Fruit fly (Drosophila melanogaster) whole organism, embryonic: Measurements from ENCODE around the gene Rh5.
A peak's percentile ranks its signal among the peaks of the same experiment; 100 is the strongest.

Source experiments
- B-H2 ChIP-seq: fragments of 200-800 bp; sonication (Bioruptor generic); optimal IDR thresholded peaks from 2 replicates; lab custom pipeline; 2018; ENCODE audit warnings: missing biosample characterization, mild to moderate bottlenecking, missing genetic modification characterization
- Bdp1 ChIP-seq: fragments of 200-800 bp; sonication (Bioruptor generic); optimal IDR thresholded peaks from 3 replicates; lab custom pipeline; 2016; ENCODE audit warnings: missing biosample characterization, missing genetic modification characterization
- Bteb2 ChIP-seq: fragments of 200-800 bp; sonication (Bioruptor generic); optimal IDR thresholded peaks from 2 replicates; lab custom pipeline; 2016; ENCODE audit warnings: missing biosample characterization, missing genetic modification characterization
- CG11504 ChIP-seq: fragments of 200-800 bp; sonication (Bioruptor generic); optimal IDR thresholded peaks from 3 replicates; lab custom pipeline; 2019; ENCODE audit warnings: missing biosample characterization, mild to moderate bottlenecking, missing genetic modification characterization, moderate library complexity
- CG12104 ChIP-seq: fragments of 200-800 bp; sonication (Bioruptor generic); optimal IDR thresholded peaks from 3 replicates; lab custom pipeline; 2016; ENCODE audit warnings: missing biosample characterization, missing genetic modification characterization
- CG12769 ChIP-seq: fragments of 200-800 bp; sonication (Bioruptor generic); optimal IDR thresholded peaks from 2 replicates; lab custom pipeline; 2019; ENCODE audit warnings: missing biosample characterization, mild to moderate bottlenecking, missing genetic modification characterization, moderate library complexity
- CG13424 ChIP-seq: fragments of 200-800 bp; sonication (Bioruptor generic); optimal IDR thresholded peaks from 2 replicates; lab custom pipeline; 2019; ENCODE audit warnings: missing biosample characterization, mild to moderate bottlenecking, missing genetic modification characterization, moderate library complexity
- CG13775 ChIP-seq: fragments of 200-800 bp; sonication (Bioruptor generic); optimal IDR thresholded peaks from 3 replicates; lab custom pipeline; 2017; ENCODE audit warnings: missing biosample characterization, mild to moderate bottlenecking, missing genetic modification characterization
- CG14441 ChIP-seq: fragments of 200-800 bp; sonication (Bioruptor generic); IDR thresholded peaks from 2 replicates; pipeline ENCODE4 v1.3.6; 2022; ENCODE audit warnings: missing biosample characterization, missing genetic modification characterization
- CG14860 ChIP-seq: fragments of 200-800 bp; sonication (Bioruptor generic); IDR thresholded peaks from 3 replicates; pipeline ENCODE4 v1.3.6; 2022; ENCODE audit warnings: missing biosample characterization, missing genetic modification characterization; ENCODE audit not compliant: partially characterized antibody
- CG17612 ChIP-seq: fragments of 200-800 bp; sonication (Bioruptor generic); IDR thresholded peaks from 2 replicates; pipeline ENCODE4 v1.3.6; 2022; ENCODE audit warnings: missing biosample characterization, missing genetic modification characterization
- CG2129 ChIP-seq: fragments of 200-800 bp; sonication (Bioruptor generic); IDR thresholded peaks from 2 replicates; pipeline ENCODE4 v1.3.6; 2022; ENCODE audit warnings: missing biosample characterization, missing genetic modification characterization; ENCODE audit not compliant: partially characterized antibody
- CG2202 ChIP-seq: fragments of 200-800 bp; sonication (Bioruptor generic); optimal IDR thresholded peaks from 2 replicates; lab custom pipeline; 2018; ENCODE audit warnings: missing biosample characterization, mild to moderate bottlenecking, missing genetic modification characterization
- CG30020 ChIP-seq: fragments of 200-800 bp; optimal IDR thresholded peaks from 2 replicates; lab custom pipeline; 2019; ENCODE audit warnings: missing biosample characterization, mild to moderate bottlenecking, missing genetic modification characterization, moderate library complexity
- CG31224 ChIP-seq: fragments of 200-800 bp; sonication (Bioruptor generic); IDR thresholded peaks from 2 replicates; pipeline ENCODE4 v1.3.6; 2022; ENCODE audit warnings: missing biosample characterization, missing genetic modification characterization
- CG32532 ChIP-seq: fragments of 200-800 bp; sonication (Bioruptor generic); IDR thresholded peaks from 2 replicates; pipeline ENCODE4 v1.3.6; 2022; ENCODE audit warnings: missing biosample characterization, missing genetic modification characterization
- CG32772 ChIP-seq: fragments of 200-800 bp; sonication (Bioruptor generic); IDR thresholded peaks from 2 replicates; pipeline ENCODE4 v1.3.6; 2022; ENCODE audit warnings: missing biosample characterization, missing genetic modification characterization
- CG6175 ChIP-seq: fragments of 200-800 bp; sonication (Bioruptor generic); IDR thresholded peaks from 3 replicates; pipeline ENCODE4 v1.3.6; 2022; ENCODE audit warnings: missing biosample characterization, missing genetic modification characterization
- CG7839 ChIP-seq: fragments of 200-800 bp; sonication (Bioruptor generic); optimal IDR thresholded peaks from 3 replicates; lab custom pipeline; 2018; ENCODE audit warnings: missing biosample characterization, mild to moderate bottlenecking, missing genetic modification characterization, moderate library complexity
- CoRest ChIP-seq: fragments of 200-800 bp; sonication (Bioruptor generic); optimal IDR thresholded peaks from 3 replicates; lab custom pipeline; 2018; ENCODE audit warnings: missing biosample characterization, mild to moderate bottlenecking, missing genetic modification characterization, moderate library complexity
- Dip2 ChIP-seq: fragments of 200-800 bp; sonication (Bioruptor generic); IDR thresholded peaks from 2 replicates; pipeline ENCODE4 v1.3.6; 2022; ENCODE audit warnings: missing biosample characterization, missing genetic modification characterization
- Doc2 ChIP-seq: fragments of 200-800 bp; sonication (Bioruptor generic); IDR thresholded peaks from 2 replicates; pipeline ENCODE4 v1.3.6; 2022; ENCODE audit warnings: missing biosample characterization, missing genetic modification characterization
- HmgZ ChIP-seq: fragments of 200-800 bp; sonication (Bioruptor generic); optimal IDR thresholded peaks from 2 replicates; lab custom pipeline; 2018; ENCODE audit warnings: missing biosample characterization, mild to moderate bottlenecking, missing genetic modification characterization
- Hr78 ChIP-seq, 2 experiments: fragments of 200-800 bp in 1 of 2; fragments of >200 bp in 1 of 2; sonication (Bioruptor generic) in 1 of 2; optimal IDR thresholded peaks; 2 replicates each; lab custom pipeline; 2017 to 2019; ENCODE audit warnings: missing biosample characterization in 2 of 2, missing genetic modification characterization in 2 of 2, mild to moderate bottlenecking in 1 of 2, moderate library complexity in 1 of 2
- Jarid2 ChIP-seq: fragments of 200-800 bp; sonication (Bioruptor generic); optimal IDR thresholded peaks from 3 replicates; lab custom pipeline; 2017; ENCODE audit warnings: mild to moderate bottlenecking, missing biosample characterization, missing genetic modification reagents, missing genetic modification characterization
- Med ChIP-seq: fragments of 200-800 bp; sonication (Bioruptor generic); peaks from one replicate; lab custom pipeline; 2016; ENCODE audit warnings: missing biosample characterization, missing genetic modification characterization, mild to moderate bottlenecking, inconsistent platforms, moderate library complexity
- Myb ChIP-seq: fragments of 200-800 bp; sonication (Bioruptor generic); optimal IDR thresholded peaks from 2 replicates; lab custom pipeline; 2016; ENCODE audit warnings: missing biosample characterization, missing genetic modification characterization
- NFAT ChIP-seq: fragments of 200-800 bp; sonication (Bioruptor generic); IDR thresholded peaks from 2 replicates; pipeline ENCODE4 v1.3.6; 2022; ENCODE audit warnings: missing biosample characterization, missing genetic modification characterization
- Nf-YB ChIP-seq: fragments of 200-800 bp; sonication (Bioruptor generic); optimal IDR thresholded peaks from 3 replicates; lab custom pipeline; 2019; ENCODE audit warnings: missing biosample characterization, mild to moderate bottlenecking, missing genetic modification characterization, moderate library complexity
- Oaz ChIP-seq: fragments of 200-800 bp; sonication (Bioruptor generic); IDR thresholded peaks from 2 replicates; pipeline ENCODE4 v1.3.6; 2022; ENCODE audit warnings: missing biosample characterization, missing genetic modification characterization
- Ravus ChIP-seq: fragments of 200-800 bp; sonication (Bioruptor generic); IDR thresholded peaks from 2 replicates; pipeline ENCODE4 v1.3.6; 2022; ENCODE audit warnings: missing biosample characterization, missing genetic modification characterization
- YL-1 ChIP-seq: fragments of 200-800 bp; sonication (Bioruptor generic); optimal IDR thresholded peaks from 3 replicates; lab custom pipeline; 2017; ENCODE audit warnings: missing biosample characterization, mild to moderate bottlenecking, missing genetic modification characterization
- ab ChIP-seq: fragments of 200-800 bp; sonication (Bioruptor generic); optimal IDR thresholded peaks from 2 replicates; lab custom pipeline; 2016; ENCODE audit warnings: missing biosample characterization, missing genetic modification characterization
- bab2 ChIP-seq: fragments of 200-800 bp; sonication (Bioruptor generic); optimal IDR thresholded peaks from 2 replicates; lab custom pipeline; 2016; ENCODE audit warnings: missing biosample characterization, missing genetic modification characterization
- bsh ChIP-seq, 2 experiments: fragments of 200-800 bp; sonication (Bioruptor generic); optimal IDR thresholded peaks; 2 replicates each; lab custom pipeline; 2017 to 2018; ENCODE audit warnings: mild to moderate bottlenecking in 2 of 2, missing biosample characterization in 2 of 2, missing genetic modification characterization in 2 of 2, moderate library complexity in 1 of 2
- cad ChIP-seq: fragments of >200 bp; optimal IDR thresholded peaks from 2 replicates; lab custom pipeline; 2017; ENCODE audit warnings: missing biosample characterization, missing genetic modification characterization
- chn ChIP-seq: fragments of 200-800 bp; sonication (Bioruptor generic); optimal IDR thresholded peaks from 2 replicates; lab custom pipeline; 2016; ENCODE audit warnings: missing biosample characterization, missing genetic modification characterization
- dimm ChIP-seq: fragments of 200-800 bp; sonication (Bioruptor generic); IDR thresholded peaks from 2 replicates; pipeline ENCODE4 v1.3.6; 2022; ENCODE audit warnings: missing biosample characterization, missing genetic modification characterization
- gcm ChIP-seq: fragments of 200-800 bp; sonication (Bioruptor generic); optimal IDR thresholded peaks from 2 replicates; lab custom pipeline; 2019; ENCODE audit warnings: missing biosample characterization, mild to moderate bottlenecking, missing genetic modification characterization, moderate library complexity
- gem ChIP-seq: fragments of 200-800 bp; sonication (Bioruptor generic); optimal IDR thresholded peaks from 2 replicates; lab custom pipeline; 2019; ENCODE audit warnings: missing biosample characterization, mild to moderate bottlenecking, missing genetic modification characterization, moderate library complexity
- lmd ChIP-seq: fragments of 200-800 bp; sonication (Bioruptor generic); IDR thresholded peaks from 2 replicates; pipeline ENCODE4 v1.3.6; 2022; ENCODE audit warnings: missing biosample characterization, missing genetic modification characterization
- nau ChIP-seq: fragments of 200-800 bp; sonication (Bioruptor generic); optimal IDR thresholded peaks from 3 replicates; lab custom pipeline; 2017; ENCODE audit warnings: missing biosample characterization, mild to moderate bottlenecking, missing genetic modification characterization, missing genetic modification reagents
- nerfin-2 ChIP-seq: fragments of 200-800 bp; sonication (Bioruptor generic); IDR thresholded peaks from 2 replicates; pipeline ENCODE4 v1.3.6; 2022; ENCODE audit warnings: missing biosample characterization, missing genetic modification characterization; ENCODE audit not compliant: partially characterized antibody
- onecut ChIP-seq: fragments of 200-800 bp; sonication (Bioruptor generic); IDR thresholded peaks from 2 replicates; pipeline ENCODE4 v1.3.6; 2022; ENCODE audit warnings: missing biosample characterization, missing genetic modification characterization
- pb ChIP-seq: fragments of 200-800 bp; sonication (Bioruptor generic); optimal IDR thresholded peaks from 3 replicates; lab custom pipeline; 2016; ENCODE audit warnings: missing biosample characterization, missing genetic modification characterization
- pnt ChIP-seq: fragments of 200-800 bp; sonication (Bioruptor generic); optimal IDR thresholded peaks from 3 replicates; lab custom pipeline; 2016; ENCODE audit warnings: missing biosample characterization, missing genetic modification characterization
- prd ChIP-seq, 3 experiments: fragments of >200 bp in 2 of 3; fragments of 200-800 bp in 1 of 3; sonication (Bioruptor generic) in 1 of 3; optimal IDR thresholded peaks in 2 of 3; IDR thresholded peaks in 1 of 3; 2 replicates in 2 of 3; 3 replicates in 1 of 3; pipeline versions ENCODE4 v1.3.6 to Lab custom; 2017 to 2022; ENCODE audit warnings: missing biosample characterization in 1 of 3, missing genetic modification characterization in 1 of 3
- sens ChIP-seq: fragments of 200-800 bp; sonication (Bioruptor generic); peaks from one replicate; lab custom pipeline; 2016; ENCODE audit warnings: missing biosample characterization, missing genetic modification characterization
- shn ChIP-seq: fragments of 200-800 bp; sonication (Bioruptor generic); optimal IDR thresholded peaks from 3 replicates; lab custom pipeline; 2016; ENCODE audit warnings: missing biosample characterization, missing genetic modification characterization
- sna ChIP-seq: fragments of 200-800 bp; sonication (Bioruptor generic); IDR thresholded peaks from 2 replicates; pipeline ENCODE4 v1.3.6; 2022; ENCODE audit warnings: missing biosample characterization, missing genetic modification characterization; ENCODE audit not compliant: partially characterized antibody
- tna ChIP-seq: fragments of 200-800 bp; sonication (Bioruptor generic); IDR thresholded peaks from 2 replicates; pipeline ENCODE4 v1.3.6; 2022; ENCODE audit warnings: missing biosample characterization, missing genetic modification characterization; ENCODE audit not compliant: partially characterized antibody

The Rh5 gene

dm6 chr2L:12040510-12040909 lies 32.6 kb downstream of the Rh5 start, which contains the start of gene CG6766 (continued):
- TF ChIP-seq sna (no peak), gcm (GFP tag; lab: Kevin White, UChicago) (no peak), CG7839 (tag; lab: Kevin White, UChicago) (no peak), CG12769 (no peak), Bteb2 (GFP tag; lab: Kevin White, UChicago) (no peak), nerfin-2 (GFP tag; lab: Robert Waterston, UW) (no peak), pnt (GFP tag; lab: Kevin White, UChicago) (no peak), Ravus (no peak), bab2 (GFP tag; lab: Kevin White, UChicago) (no peak), pb (GFP tag; lab: Kevin White, UChicago) (no peak), CG30020 (peak; percentile 6), Med (GFP tag; lab: Kevin White, UChicago) (peak; percentile 48), NFAT (GFP tag; lab: Robert Waterston, UW) (no peak), CG14860 (no peak; the same call in 2 of the 3 replicates), CG14441 (GFP tag; lab: Robert Waterston, UW) (no peak), gem (tag; lab: Kevin White, UChicago) (no peak), cad (GFP tag; lab: Kevin White, UChicago) (no peak), Jarid2 (GFP tag; lab: Kevin White, UChicago) (no peak), ab (GFP tag; lab: Kevin White, UChicago) (no peak), CG13775 (GFP tag; lab: Kevin White, UChicago) (no peak), CG6175 (GFP tag; lab: Robert Waterston, UW) (no peak), CG13424 (tag; lab: Kevin White, UChicago) (no peak), CG32772 (GFP tag; lab: Robert Waterston, UW) (no peak), bsh (GFP tag; optimal IDR thresholded peaks at IDR 0.05; lab: Kevin White, UChicago) (no peak), CG32532 (GFP tag; lab: Robert Waterston, UW) (no peak), shn (GFP tag; lab: Kevin White, UChicago) (no peak), Hr78 (GFP tag; optimal IDR thresholded peaks at IDR 0.05; lab: Kevin White, UChicago) (no peak), CG31224 (no peak), prd (optimal IDR thresholded peaks at IDR 0.05; lab: Kevin White, UChicago) (no peak), prd (GFP tag; IDR thresholded peaks at IDR 0.05; lab: Robert Waterston, UW) (no peak), Bdp1 (GFP tag; lab: Kevin White, UChicago) (no peak), CG17612 (GFP tag; lab: Robert Waterston, UW) (no peak), CG12104 (GFP tag; lab: Kevin White, UChicago) (no peak), Dip2 (no peak), Doc2 (GFP tag; lab: Robert Waterston, UW) (no peak), chn (GFP tag; lab: Kevin White, UChicago) (no peak), nau (GFP tag; lab: Kevin White, UChicago) (no peak), CoRest (tag; lab: Kevin White, UChicago) (no peak), YL-1 (GFP tag; lab: Kevin White, UChicago) (peak; percentile 57), CG2202 (tag; lab: Kevin White, UChicago) (no peak), dimm (GFP tag; lab: Robert Waterston, UW) (no peak), CG2129 (GFP tag; lab: Robert Waterston, UW) (no peak), HmgZ (tag; lab: Kevin White, UChicago) (peak; percentile 64), B-H2 (GFP tag; lab: Kevin White, UChicago) (peak; percentile 34), sens (GFP tag; lab: Kevin White, UChicago) (peak; percentile 73), Nf-YB (GFP tag; lab: Kevin White, UChicago) (no peak), Myb (peak; percentile 87), onecut (GFP tag; lab: Robert Waterston, UW) (no peak), lmd (GFP tag; lab: Robert Waterston, UW) (no peak), Oaz (GFP tag; lab: Robert Waterston, UW) (no peak), CG11504 (tag; lab: Kevin White, UChicago) (no peak), tna (GFP tag; lab: Robert Waterston, UW) (no peak)
